Fruit fly (Drosophila melanogaster): ENCODE data around the gene Oseg2.

Gene Oseg2

dm6 chr3L:2256422-2257172, 27.2 kb downstream of the Oseg2 start:
- no peak for TF ChIP-seq Snoo (tag; optimal IDR thresholded peaks at IDR 0.05)
- peak; percentile 62; the same call in 1 of the 2 replicates for TF ChIP-seq CG12605 (GFP tag; IDR thresholded peaks at IDR 0.05)

- peak; percentile 99 for TF ChIP-seq rn (GFP tag; IDR thresholded peaks at IDR 0.05)
- TF ChIP-seq CG10348 (GFP tag; IDR thresholded peaks at IDR 0.05) = peak; percentile 98
- peak; percentile 97 for TF ChIP-seq CG14655 (GFP tag; optimal IDR thresholded peaks at IDR 0.05)
- peak; percentile 99 for TF ChIP-seq CG15710 (tag; optimal IDR thresholded peaks at IDR 0.05)
- peak; percentile 97 for TF ChIP-seq CG8159 (tag; optimal IDR thresholded peaks at IDR 0.05)
- peak; percentile 95 for TF ChIP-seq CG13204 (GFP tag; optimal IDR thresholded peaks at IDR 0.05)
- peak; percentile 99 for TF ChIP-seq CG32121 (GFP tag; IDR thresholded peaks at IDR 0.05)
- peak; percentile 97 for TF ChIP-seq CG17806 (tag; optimal IDR thresholded peaks at IDR 0.05)
- TF ChIP-seq CG4496 (GFP tag; IDR thresholded peaks at IDR 0.05) = peak; percentile 100
- TF ChIP-seq CG8301 (tag; optimal IDR thresholded peaks at IDR 0.05) = peak; percentile 98
- TF ChIP-seq gl (tag; optimal IDR thresholded peaks at IDR 0.05) = peak; percentile 98
- TF ChIP-seq Snoo (tag; optimal IDR thresholded peaks at IDR 0.05) = peak; percentile 97
- no peak for TF ChIP-seq D1 (tag; optimal IDR thresholded peaks at IDR 0.05)
- TF ChIP-seq CG12605 (GFP tag; IDR thresholded peaks at IDR 0.05) = peak; percentile 100
- peak; percentile 99 for TF ChIP-seq CG9948 (tag; optimal IDR thresholded peaks at IDR 0.05)
- peak; percentile 100 for TF ChIP-seq fd96Ca (GFP tag; IDR thresholded peaks at IDR 0.05)
- TF ChIP-seq EcR (GFP tag; optimal IDR thresholded peaks at IDR 0.05) = peak; percentile 93
- peak; percentile 99 for TF ChIP-seq Pif1A (GFP tag; optimal IDR thresholded peaks at IDR 0.05)
- TF ChIP-seq CG34367 (tag; optimal IDR thresholded peaks at IDR 0.05) = peak; percentile 99
- TF ChIP-seq Pif1B (GFP tag; optimal IDR thresholded peaks at IDR 0.05) = peak; percentile 98
- TF ChIP-seq Ets98B (GFP tag; IDR thresholded peaks at IDR 0.05) = peak; percentile 100
Measured at dm6 chr3L:2257412-2257862, 28.0 kb downstream of the Oseg2 start, which contains the start of the genes CG1275 and Elp5. TSS of gene CG1275 (minus strand) at chr3L:2257423. TSS of gene Elp5 (plus strand) at chr3L:2257456.

- TF ChIP-seq Pif1B (GFP tag; optimal IDR thresholded peaks at IDR 0.05) (no peak), CG8159 (tag; optimal IDR thresholded peaks at IDR 0.05) (no peak), Pif1A (GFP tag; optimal IDR thresholded peaks at IDR 0.05) (no peak), gl (tag; optimal IDR thresholded peaks at IDR 0.05) (no peak), Snoo (tag; optimal IDR thresholded peaks at IDR 0.05) (no peak), Ets98B (GFP tag; IDR thresholded peaks at IDR 0.05) (no peak), rn (GFP tag; IDR thresholded peaks at IDR 0.05) (no peak), CG12605 (GFP tag; IDR thresholded peaks at IDR 0.05) (no peak), CG32121 (GFP tag; IDR thresholded peaks at IDR 0.05) (no peak), CG9948 (tag; optimal IDR thresholded peaks at IDR 0.05) (no peak), CG15710 (tag; optimal IDR thresholded peaks at IDR 0.05) (no peak), CG4496 (GFP tag; IDR thresholded peaks at IDR 0.05) (no peak), CG10348 (GFP tag; IDR thresholded peaks at IDR 0.05) (no peak), CG8301 (tag; optimal IDR thresholded peaks at IDR 0.05) (no peak), CG14655 (GFP tag; optimal IDR thresholded peaks at IDR 0.05) (no peak), EcR (GFP tag; optimal IDR thresholded peaks at IDR 0.05) (no peak), CG13204 (GFP tag; optimal IDR thresholded peaks at IDR 0.05) (no peak), D1 (tag; optimal IDR thresholded peaks at IDR 0.05) (no peak)
Measured at dm6 chr3L:2261282-2261681, 31.8 kb downstream of the Oseg2 start.

- TF ChIP-seq CG12605 (GFP tag; IDR thresholded peaks at IDR 0.05) (peak; percentile 75), Pif1A (GFP tag; optimal IDR thresholded peaks at IDR 0.05) (no peak), Pif1B (GFP tag; optimal IDR thresholded peaks at IDR 0.05) (peak; percentile 83), CG34367 (tag; optimal IDR thresholded peaks at IDR 0.05) (peak; percentile 76), CG10348 (GFP tag; IDR thresholded peaks at IDR 0.05) (peak; percentile 28; the same call in 1 of the 2 replicates), CG9948 (tag; optimal IDR thresholded peaks at IDR 0.05) (peak; percentile 81), Snoo (tag; optimal IDR thresholded peaks at IDR 0.05) (peak; percentile 79), fd96Ca (GFP tag; IDR thresholded peaks at IDR 0.05) (peak; percentile 92), rn (GFP tag; IDR thresholded peaks at IDR 0.05) (peak; percentile 74), EcR (GFP tag; optimal IDR thresholded peaks at IDR 0.05) (peak; percentile 16), CG32121 (GFP tag; IDR thresholded peaks at IDR 0.05) (peak; percentile 87), CG13204 (GFP tag; optimal IDR thresholded peaks at IDR 0.05) (no peak), CG15710 (tag; optimal IDR thresholded peaks at IDR 0.05) (peak; percentile 87), CG8159 (tag; optimal IDR thresholded peaks at IDR 0.05) (peak; percentile 81), CG17806 (tag; optimal IDR thresholded peaks at IDR 0.05) (peak; percentile 79), gl (tag; optimal IDR thresholded peaks at IDR 0.05) (peak; percentile 60), Ets98B (GFP tag; IDR thresholded peaks at IDR 0.05) (peak; percentile 90), D1 (tag; optimal IDR thresholded peaks at IDR 0.05) (no peak), CG14655 (GFP tag; optimal IDR thresholded peaks at IDR 0.05) (no peak), CG8301 (tag; optimal IDR thresholded peaks at IDR 0.05) (peak; percentile 80), CG4496 (GFP tag; IDR thresholded peaks at IDR 0.05) (peak; percentile 94)
Measured at dm6 chr3L:2262515-2262944, 33.1 kb downstream of the Oseg2 start, which contains the start of the genes oxt and CG13807. TSS of gene oxt (minus strand) at chr3L:2262664. TSS of gene CG13807 (plus strand) at chr3L:2262919.

- TF ChIP-seq gl (tag; optimal IDR thresholded peaks at IDR 0.05) (no peak), CG34367 (tag; optimal IDR thresholded peaks at IDR 0.05) (no peak), CG4496 (GFP tag; IDR thresholded peaks at IDR 0.05) (0 out of 3 replicates have a peak, but pooled peaks have one; percentile 50), CG8159 (tag; optimal IDR thresholded peaks at IDR 0.05) (no peak), CG13204 (GFP tag; optimal IDR thresholded peaks at IDR 0.05) (no peak), Ets98B (GFP tag; IDR thresholded peaks at IDR 0.05) (no peak), rn (GFP tag; IDR thresholded peaks at IDR 0.05) (no peak), EcR (GFP tag; optimal IDR thresholded peaks at IDR 0.05) (no peak), CG32121 (GFP tag; IDR thresholded peaks at IDR 0.05) (peak; percentile 19; the same call in 1 of the 2 replicates), CG9948 (tag; optimal IDR thresholded peaks at IDR 0.05) (no peak), CG12605 (GFP tag; IDR thresholded peaks at IDR 0.05) (no peak), Pif1B (GFP tag; optimal IDR thresholded peaks at IDR 0.05) (no peak), fd96Ca (GFP tag; IDR thresholded peaks at IDR 0.05) (peak; percentile 37; the same call in 1 of the 3 replicates)
Measured at dm6 chr3L:2265692-2266444, 36.4 kb downstream of the Oseg2 start, which contains the start of the genes ecd and CG13806. TSS of gene ecd (minus strand) at chr3L:2265857. TSS of gene CG13806 (plus strand) at chr3L:2266394.
